Worm (Caenorhabditis elegans): Measurements from ENCODE around the gene F38B6.7.

F38B6.7 gene

ce11 chrX:6738535-6738934, 40.4 kb upstream of the F38B6.7 start:
- no peak for TF ChIP-seq zag-1 (tag; optimal IDR thresholded peaks at IDR 0.05)
- TF ChIP-seq lin-39 (tag; optimal IDR thresholded peaks at IDR 0.05): no peak
- no peak for TF ChIP-seq nhr-85 (tag)
- TF ChIP-seq blmp-1 (tag; optimal IDR thresholded peaks at IDR 0.05): peak; percentile 80
- TF ChIP-seq mab-9 (GFP tag; IDR thresholded peaks at IDR 0.05): 0 out of 2 replicates have a peak, but pooled peaks have one; percentile 8
- TF ChIP-seq egl-13 (tag; optimal IDR thresholded peaks at IDR 0.05): no peak
- TF ChIP-seq ama-1 (optimal IDR thresholded peaks at IDR 0.05): no peak
- TF ChIP-seq tbx-2 (tag; optimal IDR thresholded peaks at IDR 0.05): no peak
- no peak for TF ChIP-seq F16B12.6 (tag; optimal IDR thresholded peaks at IDR 0.05)
- TF ChIP-seq sup-37 (GFP tag; optimal IDR thresholded peaks at IDR 0.05): no peak
- TF ChIP-seq pqm-1 (tag; optimal IDR thresholded peaks at IDR 0.05): no peak
- TF ChIP-seq swsn-7 (tag; optimal IDR thresholded peaks at IDR 0.05): no peak
- no peak for TF ChIP-seq unc-130 (tag; optimal IDR thresholded peaks at IDR 0.05)
- TF ChIP-seq mdl-1 (tag; optimal IDR thresholded peaks at IDR 0.05): no peak

- peak; percentile 81 for TF ChIP-seq egl-13 (tag; optimal IDR thresholded peaks at IDR 0.05)
- TF ChIP-seq elt-2 (tag; optimal IDR thresholded peaks at IDR 0.05): peak; percentile 89
- peak; percentile 70 for TF ChIP-seq mab-9 (GFP tag; IDR thresholded peaks at IDR 0.05)
- peak; percentile 40 for TF ChIP-seq fkh-4 (tag; optimal IDR thresholded peaks at IDR 0.05; ENCODE audit: borderline replicate concordance)
- peak; percentile 85 for TF ChIP-seq pax-3 (tag; optimal IDR thresholded peaks at IDR 0.05)
- peak; percentile 22 for TF ChIP-seq snpc-4 (tag; optimal IDR thresholded peaks at IDR 0.05)
- TF ChIP-seq efl-3 (GFP tag; optimal IDR thresholded peaks at IDR 0.05): peak; percentile 42
- TF ChIP-seq blmp-1 (tag; optimal IDR thresholded peaks at IDR 0.05): peak; percentile 96
- peak; percentile 25 to 48 (median 42) for TF ChIP-seq dpl-1 (GFP tag; optimal IDR thresholded peaks at IDR 0.05)
- peak; percentile 90 for TF ChIP-seq rnt-1 (tag; optimal IDR thresholded peaks at IDR 0.05)
- no peak for TF ChIP-seq tlp-1 (tag; optimal IDR thresholded peaks at IDR 0.05)
- peak; percentile 82 for TF ChIP-seq sup-37 (GFP tag; optimal IDR thresholded peaks at IDR 0.05)
- peak; percentile 90 for TF ChIP-seq fkh-8 (tag; optimal IDR thresholded peaks at IDR 0.05)
- no peak for TF ChIP-seq alr-1 (tag; optimal IDR thresholded peaks at IDR 0.05; ENCODE audit: borderline replicate concordance)
- TF ChIP-seq nhr-77 (tag; optimal IDR thresholded peaks at IDR 0.05): peak; percentile 82
- no peak for TF ChIP-seq ces-1 (GFP tag; optimal IDR thresholded peaks at IDR 0.05)
- no peak for TF ChIP-seq ceh-63 (GFP tag; optimal IDR thresholded peaks at IDR 0.05)
- TF ChIP-seq mdl-1 (tag; optimal IDR thresholded peaks at IDR 0.05): peak in 1 of 2 experiments; percentile 98
- peak; percentile 83 for TF ChIP-seq ceh-88 (GFP tag; IDR thresholded peaks at IDR 0.05)
- TF ChIP-seq unc-62 (GFP tag; optimal IDR thresholded peaks at IDR 0.05): no peak
- peak; percentile 94 for TF ChIP-seq nhr-47 (tag; optimal IDR thresholded peaks at IDR 0.05)
- TF ChIP-seq egl-27 (tag; optimal IDR thresholded peaks at IDR 0.05): peak; percentile 93 to 96
- no peak for TF ChIP-seq hlh-4 (tag; optimal IDR thresholded peaks at IDR 0.05)
- no peak for TF ChIP-seq nhr-237 (tag; optimal IDR thresholded peaks at IDR 0.05)
- TF ChIP-seq lsy-2 (tag; optimal IDR thresholded peaks at IDR 0.05): peak; percentile 75 to 82
- TF ChIP-seq C16A3.4 (tag; optimal IDR thresholded peaks at IDR 0.05): peak; percentile 68
- peak; percentile 95 for TF ChIP-seq nhr-19 (GFP tag; conservative IDR thresholded peaks at IDR 0.05)
- TF ChIP-seq xbp-1 (tag; optimal IDR thresholded peaks at IDR 0.05): peak; percentile 97
- peak; percentile 97 for TF ChIP-seq snu-23 (GFP tag; optimal IDR thresholded peaks at IDR 0.05)
- TF ChIP-seq mep-1 (tag; optimal IDR thresholded peaks at IDR 0.05): peak; percentile 78
- TF ChIP-seq C04F5.9 (tag; optimal IDR thresholded peaks at IDR 0.05): peak; percentile 23
- TF ChIP-seq swsn-7 (tag; optimal IDR thresholded peaks at IDR 0.05): peak; percentile 91
- TF ChIP-seq tbx-2 (tag; optimal IDR thresholded peaks at IDR 0.05): peak; percentile 98
- TF ChIP-seq nhr-76 (tag; optimal IDR thresholded peaks at IDR 0.05): peak; percentile 11
- TF ChIP-seq lir-3 (tag; optimal IDR thresholded peaks at IDR 0.05; ENCODE audit: poor library complexity): peak; percentile 80
- peak; percentile 54 to 59 for TF ChIP-seq efl-1 (optimal IDR thresholded peaks at IDR 0.05)
- TF ChIP-seq efl-1 (GFP tag; optimal IDR thresholded peaks at IDR 0.05 in 1 of 2): peak; percentile 27 to 93
- TF ChIP-seq unc-30 (tag; optimal IDR thresholded peaks at IDR 0.05): no peak
- peak; percentile 78 for TF ChIP-seq skn-1 (tag; optimal IDR thresholded peaks at IDR 0.05)
- no peak for TF ChIP-seq sptf-1 (tag; optimal IDR thresholded peaks at IDR 0.05)
- peak; percentile 93 for TF ChIP-seq ztf-4 (tag; optimal IDR thresholded peaks at IDR 0.05)
- peak; percentile 48 for TF ChIP-seq vab-15 (tag; optimal IDR thresholded peaks at IDR 0.05)
- no peak for TF ChIP-seq F16B12.6 (tag; optimal IDR thresholded peaks at IDR 0.05)
- no peak for TF ChIP-seq hpl-2 (GFP tag; optimal IDR thresholded peaks at IDR 0.05)
- TF ChIP-seq unc-130 (tag; optimal IDR thresholded peaks at IDR 0.05): peak; percentile 93
Measured at ce11 chrX:6737329-6738008, 39.3 kb upstream of the F38B6.7 start.
